Fruit fly (Drosophila melanogaster): ENCODE results near the gene CG13046.

CG13046 gene

dm6 chr3L:16275391-16276017 is 12.7 kb downstream of the CG13046 start:
- no peak for TF ChIP-seq CG12605 (GFP tag; IDR thresholded peaks at IDR 0.05)
- TF ChIP-seq D1 (tag; optimal IDR thresholded peaks at IDR 0.05) = no peak
- no peak for TF ChIP-seq CG8301 (tag; optimal IDR thresholded peaks at IDR 0.05)
- no peak for TF ChIP-seq CG10348 (GFP tag; IDR thresholded peaks at IDR 0.05)
- peak; percentile 20 for TF ChIP-seq CG34367 (tag; optimal IDR thresholded peaks at IDR 0.05)
- peak; percentile 75 for TF ChIP-seq EcR (GFP tag; optimal IDR thresholded peaks at IDR 0.05)
- no peak for TF ChIP-seq fd96Ca (GFP tag; IDR thresholded peaks at IDR 0.05)
- peak; percentile 39 for TF ChIP-seq CG17806 (tag; optimal IDR thresholded peaks at IDR 0.05)
- no peak for TF ChIP-seq Snoo (tag; optimal IDR thresholded peaks at IDR 0.05)
- TF ChIP-seq Ets98B (GFP tag; IDR thresholded peaks at IDR 0.05) = no peak
- peak; percentile 63 for TF ChIP-seq CG8159 (tag; optimal IDR thresholded peaks at IDR 0.05)
- no peak for TF ChIP-seq Pif1B (GFP tag; optimal IDR thresholded peaks at IDR 0.05)
- peak; percentile 41 for TF ChIP-seq CG15710 (tag; optimal IDR thresholded peaks at IDR 0.05)
- no peak for TF ChIP-seq Pif1A (GFP tag; optimal IDR thresholded peaks at IDR 0.05)
- no peak for TF ChIP-seq gl (tag; optimal IDR thresholded peaks at IDR 0.05)
- no peak for TF ChIP-seq rn (GFP tag; IDR thresholded peaks at IDR 0.05)
- TF ChIP-seq CG4496 (GFP tag; IDR thresholded peaks at IDR 0.05) = no peak
- no peak for TF ChIP-seq CG32121 (GFP tag; IDR thresholded peaks at IDR 0.05)
- TF ChIP-seq CG14655 (GFP tag; optimal IDR thresholded peaks at IDR 0.05) = peak; percentile 41
- TF ChIP-seq CG13204 (GFP tag; optimal IDR thresholded peaks at IDR 0.05) = no peak
- peak; percentile 49 for TF ChIP-seq CG9948 (tag; optimal IDR thresholded peaks at IDR 0.05)

- TF ChIP-seq EcR (GFP tag; optimal IDR thresholded peaks at IDR 0.05) (peak; percentile 13), CG10348 (GFP tag; IDR thresholded peaks at IDR 0.05) (no peak)
Measured at dm6 chr3L:16272338-16272959, 15.8 kb downstream of the CG13046 start, which contains the start of gene CG13066. TSS of gene CG13066 (plus strand) at chr3L:16272909.

dm6 chr3L:16270802-16271332 is 17.4 kb downstream of the CG13046 start, which contains the start of the genes CG34248 and CG13067:
TSS of gene CG34248 (minus strand) at chr3L:16270902.
TSS of gene CG13067 (plus strand) at chr3L:16271282.
- TF ChIP-seq CG34367 (tag; optimal IDR thresholded peaks at IDR 0.05) = no peak
- TF ChIP-seq Pif1B (GFP tag; optimal IDR thresholded peaks at IDR 0.05) = no peak
- no peak for TF ChIP-seq fd96Ca (GFP tag; IDR thresholded peaks at IDR 0.05)
- no peak for TF ChIP-seq CG15710 (tag; optimal IDR thresholded peaks at IDR 0.05)
- no peak for TF ChIP-seq D1 (tag; optimal IDR thresholded peaks at IDR 0.05)
- no peak for TF ChIP-seq Ets98B (GFP tag; IDR thresholded peaks at IDR 0.05)

dm6 chr3L:16269092-16269491 is 19.1 kb downstream of the CG13046 start, which contains the start of gene CG13068:
TSS of gene CG13068 (plus strand) at chr3L:16269392.
- TF ChIP-seq CG10348 (GFP tag; IDR thresholded peaks at IDR 0.05) (no peak), fd96Ca (GFP tag; IDR thresholded peaks at IDR 0.05) (no peak)

- no peak for TF ChIP-seq D1 (tag; optimal IDR thresholded peaks at IDR 0.05)
- TF ChIP-seq CG14655 (GFP tag; optimal IDR thresholded peaks at IDR 0.05) = peak; percentile 65
- TF ChIP-seq Pif1A (GFP tag; optimal IDR thresholded peaks at IDR 0.05) = peak; percentile 22
- no peak for TF ChIP-seq Ets98B (GFP tag; IDR thresholded peaks at IDR 0.05)
- TF ChIP-seq CG10348 (GFP tag; IDR thresholded peaks at IDR 0.05) = no peak
- TF ChIP-seq CG9948 (tag; optimal IDR thresholded peaks at IDR 0.05) = peak; percentile 53
- no peak for TF ChIP-seq CG32121 (GFP tag; IDR thresholded peaks at IDR 0.05)
- TF ChIP-seq fd96Ca (GFP tag; IDR thresholded peaks at IDR 0.05) = no peak
- no peak for TF ChIP-seq rn (GFP tag; IDR thresholded peaks at IDR 0.05)
- peak; percentile 10 for TF ChIP-seq Pif1B (GFP tag; optimal IDR thresholded peaks at IDR 0.05)
- no peak for TF ChIP-seq Snoo (tag; optimal IDR thresholded peaks at IDR 0.05)
- TF ChIP-seq CG4496 (GFP tag; IDR thresholded peaks at IDR 0.05) = no peak; the same call in 2 of the 3 replicates
- TF ChIP-seq CG13204 (GFP tag; optimal IDR thresholded peaks at IDR 0.05) = no peak
- TF ChIP-seq CG8159 (tag; optimal IDR thresholded peaks at IDR 0.05) = peak; percentile 75
- TF ChIP-seq gl (tag; optimal IDR thresholded peaks at IDR 0.05) = peak; percentile 12
- TF ChIP-seq CG15710 (tag; optimal IDR thresholded peaks at IDR 0.05) = peak; percentile 73
- TF ChIP-seq CG8301 (tag; optimal IDR thresholded peaks at IDR 0.05) = peak; percentile 45
- TF ChIP-seq CG34367 (tag; optimal IDR thresholded peaks at IDR 0.05) = peak; percentile 45
- TF ChIP-seq EcR (GFP tag; optimal IDR thresholded peaks at IDR 0.05) = no peak
- TF ChIP-seq CG17806 (tag; optimal IDR thresholded peaks at IDR 0.05) = peak; percentile 57
- TF ChIP-seq CG12605 (GFP tag; IDR thresholded peaks at IDR 0.05) = no peak
Measured at dm6 chr3L:16268106-16268733, 20.0 kb downstream of the CG13046 start, which contains the start of gene CG4950. TSS of gene CG4950 (minus strand) at chr3L:16268156.

- no peak for TF ChIP-seq Pif1B (GFP tag; optimal IDR thresholded peaks at IDR 0.05)
- no peak for TF ChIP-seq CG4496 (GFP tag; IDR thresholded peaks at IDR 0.05)
- TF ChIP-seq CG34367 (tag; optimal IDR thresholded peaks at IDR 0.05) = no peak
- no peak for TF ChIP-seq CG13204 (GFP tag; optimal IDR thresholded peaks at IDR 0.05)
- TF ChIP-seq CG8159 (tag; optimal IDR thresholded peaks at IDR 0.05) = no peak
- no peak for TF ChIP-seq D1 (tag; optimal IDR thresholded peaks at IDR 0.05)
Measured at dm6 chr3L:16265000-16265399, 23.2 kb downstream of the CG13046 start, which contains the start of the genes CG13051 and CG13069. TSS of gene CG13051 (minus strand) at chr3L:16265100. TSS of gene CG13069 (plus strand) at chr3L:16265385.
